Fruit fly (Drosophila melanogaster): ENCODE data around the gene CG16952.

Gene CG16952

DNA sequence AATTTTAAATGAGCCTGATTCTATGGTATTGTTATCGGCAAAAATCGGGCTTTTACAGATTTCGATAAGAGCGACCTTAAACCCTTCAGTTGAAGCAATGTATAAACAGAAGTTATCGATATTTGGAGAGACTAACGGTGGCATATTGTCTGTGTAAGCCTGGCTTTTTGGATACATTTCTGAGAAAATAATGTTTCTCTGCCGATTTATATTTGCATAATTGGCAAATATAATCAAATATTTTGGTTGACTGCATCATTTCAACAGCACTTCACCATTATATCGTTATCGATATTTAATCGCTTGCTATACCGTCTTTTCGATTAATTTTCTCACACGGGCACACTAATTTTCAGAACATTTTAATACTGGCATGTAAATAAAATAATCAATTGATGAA is at the start of gene CG16952 (continued):
- TF ChIP-seq abd-A (tag; optimal IDR thresholded peaks at IDR 0.05) = no peak
- peak; percentile 64 for TF ChIP-seq CG7357 (GFP tag; IDR thresholded peaks at IDR 0.05)
- no peak for TF ChIP-seq zen (tag; optimal IDR thresholded peaks at IDR 0.05)
- TF ChIP-seq NC2α (GFP tag; optimal IDR thresholded peaks at IDR 0.05) = no peak
- peak; percentile 91 for TF ChIP-seq sna (GFP tag; IDR thresholded peaks at IDR 0.05; ENCODE audit: partially characterized antibody)
- TF ChIP-seq luna (GFP tag; optimal IDR thresholded peaks at IDR 0.05) = no peak
- peak; percentile 48 for TF ChIP-seq HmgZ (tag; optimal IDR thresholded peaks at IDR 0.05)
- TF ChIP-seq CG17612 (GFP tag; IDR thresholded peaks at IDR 0.05) = no peak
- TF ChIP-seq CG7745 (tag; optimal IDR thresholded peaks at IDR 0.05) = no peak
- TF ChIP-seq CG17568 (GFP tag; optimal IDR thresholded peaks at IDR 0.05) = no peak
- no peak for TF ChIP-seq CG13123 (GFP tag; optimal IDR thresholded peaks at IDR 0.05)
- TF ChIP-seq twi (tag; optimal IDR thresholded peaks at IDR 0.05) = no peak
- no peak for TF ChIP-seq Ravus (GFP tag; IDR thresholded peaks at IDR 0.05)
- TF ChIP-seq Med (GFP tag) = peak; percentile 66
- no peak for TF ChIP-seq CG10565 (GFP tag; optimal IDR thresholded peaks at IDR 0.05)
- no peak for TF ChIP-seq ac (GFP tag; optimal IDR thresholded peaks at IDR 0.05)

- no peak for TF ChIP-seq Hmx (GFP tag; optimal IDR thresholded peaks at IDR 0.05)
- TF ChIP-seq CG8290 (GFP tag; optimal IDR thresholded peaks at IDR 0.05) = peak; percentile 53
- TF ChIP-seq CG8290 (tag; optimal IDR thresholded peaks at IDR 0.05) = peak in 1 of 2 experiments; percentile 85
- TF ChIP-seq CG17612 (GFP tag; IDR thresholded peaks at IDR 0.05) = peak; percentile 90
Observed at dm6 chrX:15822363-15822762, 47.6 kb upstream of the CG16952 start.

DNA sequence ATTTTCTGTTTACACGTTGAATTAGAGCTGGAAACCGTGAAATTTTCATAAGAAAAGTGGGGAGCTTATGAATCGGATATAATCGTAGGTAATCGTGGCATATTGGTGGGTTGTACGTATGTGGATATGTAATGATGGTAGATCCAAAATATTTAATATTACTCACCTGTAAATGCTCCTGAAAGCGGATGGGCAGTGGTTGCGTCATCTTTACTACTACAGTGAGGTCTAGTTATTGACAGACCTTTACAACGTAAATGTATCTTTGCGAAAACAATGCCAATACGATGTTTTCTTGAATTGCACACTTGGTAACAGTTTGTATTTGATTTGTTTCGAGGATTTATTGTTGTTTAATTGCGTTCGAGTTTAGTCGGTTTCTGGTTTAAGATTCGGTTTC is 36.0 kb upstream of the CG16952 start:
- TF ChIP-seq HHEX (GFP tag; optimal IDR thresholded peaks at IDR 0.05) = no peak
- TF ChIP-seq CG14050 (GFP tag; IDR thresholded peaks at IDR 0.05) = no peak
- TF ChIP-seq sens (GFP tag) = peak; percentile 56
- TF ChIP-seq CG6683 (GFP tag; optimal IDR thresholded peaks at IDR 0.05) = no peak
- no peak for TF ChIP-seq Atf6 (GFP tag; IDR thresholded peaks at IDR 0.05)
- TF ChIP-seq sd (tag; optimal IDR thresholded peaks at IDR 0.05) = no peak
- TF ChIP-seq Pdp1 (GFP tag; optimal IDR thresholded peaks at IDR 0.05) = peak in 1 of 2 experiments; percentile 80
- no peak for TF ChIP-seq Drgx (GFP tag; IDR thresholded peaks at IDR 0.05)
- TF ChIP-seq Fer2 (tag; optimal IDR thresholded peaks at IDR 0.05) = no peak
- TF ChIP-seq unc-4 (GFP tag; IDR thresholded peaks at IDR 0.05; ENCODE audit: partially characterized antibody) = no peak
- TF ChIP-seq grau (tag; optimal IDR thresholded peaks at IDR 0.05) = peak; percentile 70
- TF ChIP-seq tna (GFP tag; IDR thresholded peaks at IDR 0.05; ENCODE audit: partially characterized antibody) = no peak

DNA sequence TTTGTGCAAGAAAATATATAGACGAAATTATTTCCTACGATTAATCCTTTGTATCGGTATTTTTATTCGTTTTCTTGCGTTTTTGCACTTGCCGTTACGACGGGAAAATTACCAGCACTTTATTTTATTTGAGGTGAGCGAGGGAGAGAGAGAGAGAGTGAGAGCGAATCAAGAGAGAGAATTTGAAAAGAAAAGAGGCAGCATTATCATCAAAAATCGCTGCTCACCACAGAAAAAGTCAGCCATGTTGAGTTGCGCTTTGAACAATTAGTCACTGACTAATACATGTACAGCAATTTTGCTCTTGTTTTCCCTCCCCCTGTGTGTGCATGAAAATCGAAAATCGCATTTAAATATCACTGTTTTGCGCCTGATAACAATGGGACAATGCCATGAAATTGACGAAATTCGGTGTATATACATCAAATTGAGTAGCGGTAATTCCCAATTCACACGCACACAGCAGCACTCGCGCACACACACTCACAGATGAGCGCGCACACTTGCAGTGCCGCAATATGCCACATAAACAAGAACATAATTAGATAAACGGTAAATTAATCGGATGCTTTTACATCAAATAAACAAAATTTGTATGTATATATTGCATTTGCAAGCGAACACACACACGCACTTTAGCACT is 35.3 kb upstream of the CG16952 start:
- peak; percentile 81 for TF ChIP-seq kay (GFP tag; optimal IDR thresholded peaks at IDR 0.05)
- no peak for TF ChIP-seq nau (GFP tag; optimal IDR thresholded peaks at IDR 0.05)
- no peak for TF ChIP-seq tap (tag; optimal IDR thresholded peaks at IDR 0.05)
- no peak for TF ChIP-seq dpn (GFP tag; optimal IDR thresholded peaks at IDR 0.05)
- no peak for TF ChIP-seq CG6854 (GFP tag; optimal IDR thresholded peaks at IDR 0.05)
- no peak for TF ChIP-seq CG9437 (GFP tag; optimal IDR thresholded peaks at IDR 0.05)
- TF ChIP-seq dmrt99B (tag; optimal IDR thresholded peaks at IDR 0.05) = no peak
- TF ChIP-seq row (GFP tag; IDR thresholded peaks at IDR 0.05) = peak; percentile 18; the same call in 1 of the 3 replicates
- no peak for TF ChIP-seq CG8359 (GFP tag; optimal IDR thresholded peaks at IDR 0.05; ENCODE audit: borderline replicate concordance)
- no peak for TF ChIP-seq CG18619 (GFP tag; optimal IDR thresholded peaks at IDR 0.05)
- TF ChIP-seq ems (GFP tag; optimal IDR thresholded peaks at IDR 0.05) = no peak
- TF ChIP-seq ato (GFP tag; IDR thresholded peaks at IDR 0.05; ENCODE audit: partially characterized antibody) = no peak
- TF ChIP-seq tll (GFP tag; optimal IDR thresholded peaks at IDR 0.05) = peak in 1 of 2 experiments; percentile 13
- TF ChIP-seq zfh1 (GFP tag; IDR thresholded peaks at IDR 0.05) = no peak
- no peak for TF ChIP-seq fd3F (GFP tag; optimal IDR thresholded peaks at IDR 0.05)
- peak; percentile 95 for TF ChIP-seq cg (GFP tag; optimal IDR thresholded peaks at IDR 0.05)

Measured in whole organism, embryonic.